Fruit fly (Drosophila melanogaster) whole organism, embryonic: ENCODE results near the gene timeout.

Source experiments
- Aef1 ChIP-seq: fragments of 200-800 bp; sonication (Bioruptor generic); IDR thresholded peaks from 3 replicates; pipeline ENCODE4 v1.3.6; 2022; ENCODE audit warnings: missing biosample characterization, missing genetic modification characterization
- Blimp-1 ChIP-seq: fragments of 200-800 bp; sonication (Bioruptor generic); optimal IDR thresholded peaks from 3 replicates; lab custom pipeline; 2018; ENCODE audit warnings: missing biosample characterization, missing genetic modification characterization, mild to moderate bottlenecking, moderate library complexity, missing genetic modification reagents
- C15 ChIP-seq: fragments of 200-800 bp; sonication (Bioruptor generic); IDR thresholded peaks from 3 replicates; pipeline ENCODE4 v1.3.6; 2022; ENCODE audit warnings: missing biosample characterization, missing genetic modification characterization
- CG10366 ChIP-seq: fragments of 200-800 bp; sonication (Bioruptor generic); IDR thresholded peaks from 2 replicates; pipeline ENCODE4 v1.3.6; 2022; ENCODE audit warnings: missing biosample characterization, missing genetic modification characterization
- CG11560 ChIP-seq: fragments of 200-800 bp; sonication (Bioruptor generic); IDR thresholded peaks from 3 replicates; pipeline ENCODE4 v1.3.6; 2022; ENCODE audit warnings: missing biosample characterization, missing genetic modification characterization
- CG12155 ChIP-seq: fragments of 200-800 bp; sonication (Bioruptor generic); optimal IDR thresholded peaks from 3 replicates; lab custom pipeline; 2016; ENCODE audit warnings: missing biosample characterization, missing genetic modification characterization
- CG14014 ChIP-seq: fragments of 200-800 bp; sonication (Bioruptor generic); IDR thresholded peaks from 2 replicates; pipeline ENCODE4 v1.3.6; 2022; ENCODE audit warnings: missing biosample characterization, missing genetic modification characterization
- CG14441 ChIP-seq: fragments of 200-800 bp; sonication (Bioruptor generic); IDR thresholded peaks from 2 replicates; pipeline ENCODE4 v1.3.6; 2022; ENCODE audit warnings: missing biosample characterization, missing genetic modification characterization
- CG16779 ChIP-seq: fragments of 200-800 bp; sonication (Bioruptor generic); IDR thresholded peaks from 2 replicates; pipeline ENCODE4 v1.3.6; 2022; ENCODE audit warnings: missing biosample characterization, missing genetic modification characterization
- CG16815 ChIP-seq: fragments of 200-800 bp; sonication (Bioruptor generic); optimal IDR thresholded peaks from 3 replicates; lab custom pipeline; 2017; ENCODE audit warnings: missing biosample characterization, mild to moderate bottlenecking, missing genetic modification characterization
- CG17568 ChIP-seq: fragments of 200-800 bp; sonication (Bioruptor generic); optimal IDR thresholded peaks from 2 replicates; lab custom pipeline; 2018; ENCODE audit warnings: missing biosample characterization, mild to moderate bottlenecking, missing genetic modification characterization, moderate library complexity
- CG18599 ChIP-seq: fragments of 200-800 bp; sonication (Bioruptor generic); optimal IDR thresholded peaks from 3 replicates; lab custom pipeline; 2017; ENCODE audit warnings: missing biosample characterization, missing genetic modification characterization, mild to moderate bottlenecking, moderate library complexity, missing genetic modification reagents
- CG2120 ChIP-seq: fragments of 200-800 bp; sonication (Bioruptor generic); optimal IDR thresholded peaks from 3 replicates; lab custom pipeline; 2016; ENCODE audit warnings: missing biosample characterization, missing genetic modification characterization
- CG3995 ChIP-seq: fragments of 200-800 bp; sonication (Bioruptor generic); optimal IDR thresholded peaks from 3 replicates; lab custom pipeline; 2016; ENCODE audit warnings: missing biosample characterization, missing genetic modification characterization
- CG6765 ChIP-seq: fragments of 200-800 bp; sonication (Bioruptor generic); optimal IDR thresholded peaks from 3 replicates; lab custom pipeline; 2017; ENCODE audit warnings: missing biosample characterization, mild to moderate bottlenecking, missing genetic modification characterization
- CG7271 ChIP-seq: fragments of 200-800 bp; sonication (Bioruptor generic); optimal IDR thresholded peaks from 2 replicates; lab custom pipeline; 2018; ENCODE audit warnings: missing biosample characterization, mild to moderate bottlenecking, missing genetic modification characterization, moderate library complexity
- CG7556 ChIP-seq: fragments of 200-800 bp; sonication (Bioruptor generic); optimal IDR thresholded peaks from 2 replicates; lab custom pipeline; 2017; ENCODE audit warnings: missing biosample characterization, mild to moderate bottlenecking, missing genetic modification characterization
- CG7839 ChIP-seq: fragments of 200-800 bp; sonication (Bioruptor generic); optimal IDR thresholded peaks from 3 replicates; lab custom pipeline; 2018; ENCODE audit warnings: missing biosample characterization, mild to moderate bottlenecking, missing genetic modification characterization, moderate library complexity
- CG7928 ChIP-seq: fragments of 200-800 bp; sonication (Bioruptor generic); optimal IDR thresholded peaks from 2 replicates; lab custom pipeline; 2017; ENCODE audit warnings: missing biosample characterization, mild to moderate bottlenecking, missing genetic modification characterization
- CG9727 ChIP-seq: fragments of 200-800 bp; sonication (Bioruptor generic); optimal IDR thresholded peaks from 3 replicates; lab custom pipeline; 2017; ENCODE audit warnings: missing biosample characterization, mild to moderate bottlenecking, missing genetic modification characterization
- Dref ChIP-seq: fragments of 200-800 bp; sonication (Bioruptor generic); IDR thresholded peaks from 2 replicates; pipeline ENCODE4 v1.3.6; 2022; ENCODE audit warnings: missing biosample characterization, missing genetic modification characterization
- H15 ChIP-seq: fragments of 200-800 bp; sonication (Bioruptor generic); IDR thresholded peaks from 3 replicates; pipeline ENCODE4 v1.3.6; 2022; ENCODE audit warnings: missing biosample characterization, missing genetic modification characterization
- HLH4C ChIP-seq: fragments of 200-800 bp; sonication (Bioruptor generic); IDR thresholded peaks from 3 replicates; pipeline ENCODE4 v1.3.6; 2022; ENCODE audit warnings: missing biosample characterization, missing genetic modification characterization; ENCODE audit not compliant: partially characterized antibody
- HLH54F ChIP-seq: fragments of 200-800 bp; sonication (Bioruptor generic); optimal IDR thresholded peaks from 3 replicates; lab custom pipeline; 2016; ENCODE audit warnings: missing biosample characterization, missing genetic modification characterization
- Hand ChIP-seq: fragments of 200-800 bp; sonication (Bioruptor generic); optimal IDR thresholded peaks from 2 replicates; lab custom pipeline; 2017; ENCODE audit warnings: mild to moderate bottlenecking, missing biosample characterization, missing genetic modification reagents, missing genetic modification characterization
- Hey ChIP-seq: fragments of 200-800 bp; sonication (Bioruptor generic); optimal IDR thresholded peaks from 3 replicates; lab custom pipeline; 2018; ENCODE audit warnings: missing biosample characterization, mild to moderate bottlenecking, missing genetic modification characterization
- Hmr ChIP-seq: fragments of 200-800 bp; sonication (Bioruptor generic); optimal IDR thresholded peaks from 3 replicates; lab custom pipeline; 2017; ENCODE audit warnings: mild to moderate bottlenecking, missing biosample characterization, missing genetic modification reagents, missing genetic modification characterization
- Hr51 ChIP-seq, 2 experiments: fragments of 200-800 bp; sonication (Bioruptor generic); optimal IDR thresholded peaks; 2 replicates in 1 of 2; 3 replicates in 1 of 2; lab custom pipeline; 2016 to 2018; ENCODE audit warnings: missing biosample characterization in 2 of 2, missing genetic modification characterization in 2 of 2, mild to moderate bottlenecking in 1 of 2, moderate library complexity in 1 of 2
- Med ChIP-seq: fragments of 200-800 bp; sonication (Bioruptor generic); peaks from one replicate; lab custom pipeline; 2016; ENCODE audit warnings: missing biosample characterization, missing genetic modification characterization, mild to moderate bottlenecking, inconsistent platforms, moderate library complexity
- Meics ChIP-seq: fragments of 200-800 bp; sonication (Bioruptor generic); optimal IDR thresholded peaks from 2 replicates; lab custom pipeline; 2017; ENCODE audit warnings: missing biosample characterization, mild to moderate bottlenecking, missing genetic modification characterization
- Ptx1 ChIP-seq: fragments of 200-800 bp; sonication (Bioruptor generic); IDR thresholded peaks from 2 replicates; pipeline ENCODE4 v1.3.6; 2022; ENCODE audit warnings: missing biosample characterization, missing genetic modification characterization
- Rfx ChIP-seq: fragments of 200-800 bp; sonication (Bioruptor generic); IDR thresholded peaks from 2 replicates; pipeline ENCODE4 v1.3.6; 2022; ENCODE audit warnings: missing biosample characterization, missing genetic modification characterization
- Sox102F ChIP-seq: fragments of 200-800 bp; sonication (Bioruptor generic); optimal IDR thresholded peaks from 2 replicates; lab custom pipeline; 2018; ENCODE audit warnings: missing biosample characterization, mild to moderate bottlenecking, missing genetic modification characterization, moderate library complexity
- Stat92E ChIP-seq, 3 experiments: fragments of >200 bp in 2 of 3; fragments of 200-800 bp in 1 of 3; sonication (Bioruptor generic) in 1 of 3; optimal IDR thresholded peaks; 2 replicates each; lab custom pipeline; 2017 to 2019; ENCODE audit warnings: missing biosample characterization in 3 of 3, missing genetic modification characterization in 3 of 3, mild to moderate bottlenecking in 1 of 3, moderate library complexity in 1 of 3
- TFAM ChIP-seq: fragments of 200-800 bp; sonication (Bioruptor generic); optimal IDR thresholded peaks from 2 replicates; lab custom pipeline; 2017; ENCODE audit warnings: missing biosample characterization, missing genetic modification characterization, inconsistent platforms
- Usf ChIP-seq: fragments of 200-800 bp; sonication (Bioruptor generic); optimal IDR thresholded peaks from 2 replicates; lab custom pipeline; 2017; ENCODE audit warnings: missing genotype, missing biosample characterization, missing genetic modification characterization
- dysf ChIP-seq: fragments of 200-800 bp; sonication (Bioruptor generic); IDR thresholded peaks from 3 replicates; pipeline ENCODE4 v1.3.6; 2022; ENCODE audit warnings: missing biosample characterization, missing genetic modification characterization
- ems ChIP-seq: fragments of 200-800 bp; sonication (Bioruptor generic); optimal IDR thresholded peaks from 3 replicates; lab custom pipeline; 2016; ENCODE audit warnings: missing biosample characterization, missing genetic modification characterization
- esg ChIP-seq: fragments of 200-800 bp; sonication (Bioruptor generic); conservative IDR thresholded peaks from 2 replicates; pipeline ENCODE4 v1.3.6; 2022; ENCODE audit warnings: missing biosample characterization, missing genetic modification characterization
- ftz-f1 ChIP-seq: fragments of 200-800 bp; sonication (Bioruptor generic); optimal IDR thresholded peaks from 2 replicates; lab custom pipeline; 2016; ENCODE audit warnings: missing biosample characterization, missing genetic modification characterization
- ken ChIP-seq: fragments of 200-800 bp; sonication (Bioruptor generic); IDR thresholded peaks from 3 replicates; pipeline ENCODE4 v1.3.6; 2022; ENCODE audit warnings: missing biosample characterization, missing genetic modification characterization
- klu ChIP-seq: fragments of 200-800 bp; sonication (Bioruptor generic); IDR thresholded peaks from 2 replicates; pipeline ENCODE4 v1.3.6; 2022; ENCODE audit warnings: missing biosample characterization, missing genetic modification characterization
- kni ChIP-seq: fragments of 200-800 bp; sonication (Bioruptor generic); optimal IDR thresholded peaks from 3 replicates; lab custom pipeline; 2017; ENCODE audit warnings: mild to moderate bottlenecking, missing biosample characterization, missing genetic modification reagents, missing genetic modification characterization
- p53 ChIP-seq: fragments of 200-800 bp; sonication (Bioruptor generic); optimal IDR thresholded peaks from 2 replicates; lab custom pipeline; 2016; ENCODE audit warnings: missing biosample characterization, missing genetic modification characterization
- ranshi ChIP-seq: fragments of 200-800 bp; sonication (Bioruptor generic); IDR thresholded peaks from 2 replicates; pipeline ENCODE4 v1.3.6; 2022; ENCODE audit warnings: missing biosample characterization, missing genetic modification characterization
- slp2 ChIP-seq: fragments of 200-800 bp; sonication (Bioruptor generic); optimal IDR thresholded peaks from 2 replicates; lab custom pipeline; 2016; ENCODE audit warnings: missing biosample characterization, missing genetic modification characterization
- tgo ChIP-seq: fragments of 200-800 bp; sonication (Bioruptor generic); IDR thresholded peaks from 3 replicates; pipeline ENCODE4 v1.3.6; 2022; ENCODE audit warnings: missing biosample characterization, missing genetic modification characterization
- tll ChIP-seq, 2 experiments: fragments of 200-800 bp in 1 of 2; fragments of >200 bp in 1 of 2; sonication (Bioruptor generic) in 1 of 2; optimal IDR thresholded peaks; 2 replicates each; lab custom pipeline; 2017 to 2019; ENCODE audit warnings: missing biosample characterization in 2 of 2, missing genetic modification characterization in 2 of 2, mild to moderate bottlenecking in 1 of 2, moderate library complexity in 1 of 2
- unpg ChIP-seq: fragments of 200-800 bp; sonication (Bioruptor generic); optimal IDR thresholded peaks from 3 replicates; lab custom pipeline; 2018; ENCODE audit warnings: missing biosample characterization, mild to moderate bottlenecking, missing genetic modification characterization, moderate library complexity
- vvl ChIP-seq: fragments of 200-800 bp; sonication (Bioruptor generic); IDR thresholded peaks from 2 replicates; pipeline ENCODE4 v1.3.6; 2022; ENCODE audit warnings: missing biosample characterization, missing genetic modification characterization

Gene timeout

dm6 chr3R:13091666-13092065, 3.2 kb downstream of the timeout start (continued):
- TF ChIP-seq tgo: peak; percentile 25; the same call in 1 of the 3 replicates
- 0 out of 3 replicates have a peak, but pooled peaks have one; percentile 19 for TF ChIP-seq Aef1
- TF ChIP-seq CG12155 (GFP tag; lab: Kevin White, UChicago): no peak
- TF ChIP-seq Hr51 (GFP tag; optimal IDR thresholded peaks at IDR 0.05; lab: Kevin White, UChicago): peak in 1 of 2 experiments; percentile 30
- 0 out of 2 replicates have a peak, but pooled peaks have one; percentile 15 for TF ChIP-seq esg
- TF ChIP-seq Sox102F (GFP tag; lab: Kevin White, UChicago): no peak
- TF ChIP-seq CG3995 (GFP tag; lab: Kevin White, UChicago): no peak
- TF ChIP-seq C15 (GFP tag; lab: Robert Waterston, UW): no peak
- TF ChIP-seq CG10366 (GFP tag; lab: Robert Waterston, UW): no peak
- TF ChIP-seq Blimp-1 (GFP tag; lab: Kevin White, UChicago): no peak
- peak; percentile 17 for TF ChIP-seq Meics (GFP tag; lab: Kevin White, UChicago)
- no peak for TF ChIP-seq slp2 (GFP tag; lab: Kevin White, UChicago)
- TF ChIP-seq Usf: no peak
- TF ChIP-seq CG16815 (GFP tag; lab: Kevin White, UChicago): no peak
- peak; percentile 45; the same call in 1 of the 2 replicates for TF ChIP-seq Ptx1 (GFP tag; lab: Robert Waterston, UW)
- TF ChIP-seq vvl (GFP tag; lab: Robert Waterston, UW): 0 out of 2 replicates have a peak, but pooled peaks have one; percentile 21
- no peak for TF ChIP-seq Dref (GFP tag; lab: Robert Waterston, UW)
- TF ChIP-seq CG7928 (GFP tag; lab: Kevin White, UChicago): no peak
- TF ChIP-seq kni: no peak
- TF ChIP-seq dysf (GFP tag; lab: Robert Waterston, UW): peak; percentile 39; the same call in 1 of the 3 replicates
- no peak for TF ChIP-seq ems (GFP tag; lab: Kevin White, UChicago)
- no peak for TF ChIP-seq TFAM (GFP tag; lab: Kevin White, UChicago)
- TF ChIP-seq p53 (GFP tag; lab: Kevin White, UChicago): no peak
- 0 out of 2 replicates have a peak, but pooled peaks have one; percentile 14 for TF ChIP-seq Rfx (GFP tag; lab: Robert Waterston, UW)
- no peak for TF ChIP-seq unpg (GFP tag; lab: Kevin White, UChicago)
- no peak for TF ChIP-seq CG11560 (tag; lab: Robert Waterston, UW)
- peak; percentile 72 for TF ChIP-seq CG18599 (GFP tag; lab: Kevin White, UChicago)
- no peak for TF ChIP-seq ftz-f1 (GFP tag; lab: Kevin White, UChicago)
- TF ChIP-seq Hmr (GFP tag; lab: Kevin White, UChicago): peak; percentile 40
- TF ChIP-seq HLH54F (GFP tag; lab: Kevin White, UChicago): no peak
- TF ChIP-seq CG6765: no peak
- peak; percentile 58 for TF ChIP-seq CG2120 (GFP tag; lab: Kevin White, UChicago)
- TF ChIP-seq CG7271: no peak
- TF ChIP-seq ken (GFP tag; lab: Robert Waterston, UW): no peak
- TF ChIP-seq Hand (GFP tag; lab: Kevin White, UChicago): peak; percentile 35
- no peak for TF ChIP-seq HLH4C (GFP tag; lab: Robert Waterston, UW)
- TF ChIP-seq ranshi (GFP tag; lab: Robert Waterston, UW): no peak
- TF ChIP-seq H15: 0 out of 3 replicates have a peak, but pooled peaks have one; percentile 41
- TF ChIP-seq klu (GFP tag; lab: Robert Waterston, UW): no peak
- TF ChIP-seq tll (GFP tag; optimal IDR thresholded peaks at IDR 0.05; lab: Kevin White, UChicago): no peak
- TF ChIP-seq CG14014 (GFP tag; lab: Robert Waterston, UW): peak; percentile 13; the same call in 1 of the 2 replicates
- no peak for TF ChIP-seq Hey (tag; lab: Kevin White, UChicago)
- no peak for TF ChIP-seq CG17568 (GFP tag; lab: Kevin White, UChicago)
- TF ChIP-seq CG7839: peak; percentile 11
- TF ChIP-seq CG7556 (GFP tag; lab: Kevin White, UChicago): peak; percentile 0
- no peak for TF ChIP-seq Stat92E (GFP tag; optimal IDR thresholded peaks at IDR 0.05; lab: Kevin White, UChicago)
- TF ChIP-seq Med (GFP tag; lab: Kevin White, UChicago): peak; percentile 56
- 0 out of 2 replicates have a peak, but pooled peaks have one; percentile 8 for TF ChIP-seq CG14441 (GFP tag; lab: Robert Waterston, UW)
- TF ChIP-seq CG9727 (GFP tag; lab: Kevin White, UChicago): peak; percentile 18
- TF ChIP-seq CG16779 (GFP tag; lab: Robert Waterston, UW): no peak
